Worm (Caenorhabditis elegans): ENCODE data around the gene pudl-1.

ce11 chrIV:2850586-2850985, 17.9 kb downstream of the pudl-1 start, which contains the start of gene clec-85:
- TF ChIP-seq athp-1 (tag; optimal IDR thresholded peaks at IDR 0.05) (no peak), ztf-25 (GFP tag; IDR thresholded peaks at IDR 0.05) (no peak), attf-5 (GFP tag; optimal IDR thresholded peaks at IDR 0.05) (no peak), sea-2 (GFP tag; IDR thresholded peaks at IDR 0.05) (no peak), ets-4 (GFP tag; optimal IDR thresholded peaks at IDR 0.05) (no peak), F57A8.1 (GFP tag; optimal IDR thresholded peaks at IDR 0.05) (no peak), F52B5.7 (tag; optimal IDR thresholded peaks at IDR 0.05) (no peak), hmg-1.2 (GFP tag; IDR thresholded peaks at IDR 0.05) (no peak), ceh-79 (tag; optimal IDR thresholded peaks at IDR 0.05) (no peak), nfya-1 (tag; optimal IDR thresholded peaks at IDR 0.05; ENCODE audit: borderline replicate concordance, insufficient read depth) (no peak), ceh-58 (GFP tag; IDR thresholded peaks at IDR 0.05) (no peak)
